Worm (Caenorhabditis elegans): ENCODE results near the gene git-1.

- TF ChIP-seq ama-1 (optimal IDR thresholded peaks at IDR 0.05) = no peak
- no peak for TF ChIP-seq gei-8 (GFP tag; optimal IDR thresholded peaks at IDR 0.05)
- no peak for TF ChIP-seq lin-39 (tag; optimal IDR thresholded peaks at IDR 0.05)
- TF ChIP-seq ceh-28 (tag; optimal IDR thresholded peaks at IDR 0.05) = no peak
- no peak for TF ChIP-seq mdl-1 (tag; optimal IDR thresholded peaks at IDR 0.05)
- TF ChIP-seq lim-7 (GFP tag; IDR thresholded peaks at IDR 0.05) = no peak
- TF ChIP-seq rbr-2 (tag; optimal IDR thresholded peaks at IDR 0.05) = no peak
- TF ChIP-seq nhr-11 (tag; optimal IDR thresholded peaks at IDR 0.05) = no peak
- TF ChIP-seq unc-130 (GFP tag; optimal IDR thresholded peaks at IDR 0.05) = no peak
- TF ChIP-seq nhr-77 (tag; optimal IDR thresholded peaks at IDR 0.05) = no peak
- TF ChIP-seq F49E8.2 (tag; optimal IDR thresholded peaks at IDR 0.05; ENCODE audit: borderline replicate concordance) = no peak
Measured at ce11 chrX:10521313-10521712, 3.4 kb upstream of the git-1 start, which contains the start of gene F14F3.4.

Data from whole organism, L4 larva.